Fruit fly (Drosophila melanogaster) whole organism, embryonic: Measurements from ENCODE around the gene CG10581.

Experiments
- Asciz ChIP-seq: fragments of 200-800 bp; sonication (Bioruptor generic); optimal IDR thresholded peaks from 2 replicates; lab custom pipeline; 2017; ENCODE audit warnings: missing biosample characterization, mild to moderate bottlenecking, missing genetic modification characterization, missing genetic modification reagents
- Atf6 ChIP-seq: fragments of 200-800 bp; sonication (Bioruptor generic); IDR thresholded peaks from 2 replicates; pipeline ENCODE4 v1.3.6; 2022; ENCODE audit warnings: missing biosample characterization, missing genetic modification characterization
- Awh ChIP-seq: fragments of 200-800 bp; sonication (Bioruptor generic); IDR thresholded peaks from 2 replicates; pipeline ENCODE4, ENCODE4 v1.3.6; 2022; ENCODE audit warnings: missing biosample characterization, missing genetic modification characterization
- Blimp-1 ChIP-seq: fragments of 200-800 bp; sonication (Bioruptor generic); optimal IDR thresholded peaks from 3 replicates; lab custom pipeline; 2018; ENCODE audit warnings: missing biosample characterization, missing genetic modification characterization, mild to moderate bottlenecking, moderate library complexity, missing genetic modification reagents
- CG10147 ChIP-seq: fragments of 200-800 bp; sonication (Bioruptor generic); optimal IDR thresholded peaks from 2 replicates; lab custom pipeline; 2019; ENCODE audit warnings: missing biosample characterization, mild to moderate bottlenecking, missing genetic modification characterization, moderate library complexity
- CG10543 ChIP-seq: fragments of 200-800 bp; sonication (Bioruptor generic); optimal IDR thresholded peaks from 3 replicates; lab custom pipeline; 2017; ENCODE audit warnings: missing biosample characterization, mild to moderate bottlenecking, missing genetic modification characterization, moderate library complexity
- CG10565 ChIP-seq: fragments of 200-800 bp; sonication (Bioruptor generic); optimal IDR thresholded peaks from 3 replicates; lab custom pipeline; 2016; ENCODE audit warnings: missing biosample characterization, mild to moderate bottlenecking, missing genetic modification characterization
- CG12219 ChIP-seq: fragments of 200-800 bp; sonication (Bioruptor generic); optimal IDR thresholded peaks from 3 replicates; lab custom pipeline; 2018; ENCODE audit warnings: missing biosample characterization, mild to moderate bottlenecking, missing genetic modification characterization
- CG12744 ChIP-seq: fragments of 200-800 bp; sonication (Bioruptor generic); optimal IDR thresholded peaks from 2 replicates; lab custom pipeline; 2016; ENCODE audit warnings: missing biosample characterization, missing genetic modification characterization
- CG14050 ChIP-seq: fragments of 200-800 bp; sonication (Bioruptor generic); IDR thresholded peaks from 3 replicates; pipeline ENCODE4 v1.3.6; 2022; ENCODE audit warnings: missing biosample characterization, missing genetic modification characterization
- CG16863 ChIP-seq: fragments of 200-800 bp; sonication (Bioruptor generic); optimal IDR thresholded peaks from 3 replicates; lab custom pipeline; 2016; ENCODE audit warnings: missing biosample characterization, missing genetic modification characterization
- CG1792 ChIP-seq: fragments of 200-800 bp; sonication (Bioruptor generic); optimal IDR thresholded peaks from 2 replicates; lab custom pipeline; 2016; ENCODE audit warnings: missing biosample characterization, missing genetic modification characterization
- CG31365 ChIP-seq: fragments of 200-800 bp; sonication (Bioruptor generic); optimal IDR thresholded peaks from 2 replicates; lab custom pipeline; 2018; ENCODE audit warnings: missing biosample characterization, mild to moderate bottlenecking, missing genetic modification characterization
- CG31388 ChIP-seq: fragments of 200-800 bp; sonication (Bioruptor generic); optimal IDR thresholded peaks from 2 replicates; lab custom pipeline; 2016; ENCODE audit warnings: missing biosample characterization, missing genetic modification characterization
- CG33557 ChIP-seq: fragments of 200-800 bp; sonication (Bioruptor generic); optimal IDR thresholded peaks from 2 replicates; lab custom pipeline; 2019; ENCODE audit warnings: missing biosample characterization, mild to moderate bottlenecking, missing genetic modification characterization, moderate library complexity
- CG3407 ChIP-seq: fragments of 200-800 bp; sonication (Bioruptor generic); optimal IDR thresholded peaks from 2 replicates; lab custom pipeline; 2018; ENCODE audit warnings: missing biosample characterization, mild to moderate bottlenecking, missing genetic modification characterization
- CG34224 ChIP-seq: fragments of 200-800 bp; sonication (Bioruptor generic); IDR thresholded peaks from 3 replicates; pipeline ENCODE4 v1.3.6; 2022; ENCODE audit warnings: missing biosample characterization, missing genetic modification characterization; ENCODE audit not compliant: partially characterized antibody
- CG4424 ChIP-seq: fragments of 200-800 bp; sonication (Bioruptor generic); optimal IDR thresholded peaks from 3 replicates; lab custom pipeline; 2016; ENCODE audit warnings: missing biosample characterization, missing genetic modification characterization
- CG6683 ChIP-seq: fragments of 200-800 bp; sonication (Bioruptor generic); optimal IDR thresholded peaks from 2 replicates; lab custom pipeline; 2017; ENCODE audit warnings: missing biosample characterization, mild to moderate bottlenecking, missing genetic modification characterization, missing genetic modification reagents
- CG7556 ChIP-seq: fragments of 200-800 bp; sonication (Bioruptor generic); optimal IDR thresholded peaks from 2 replicates; lab custom pipeline; 2017; ENCODE audit warnings: missing biosample characterization, mild to moderate bottlenecking, missing genetic modification characterization
- CG8281 ChIP-seq: fragments of 200-800 bp; sonication (Bioruptor generic); optimal IDR thresholded peaks from 2 replicates; lab custom pipeline; 2018; ENCODE audit warnings: missing biosample characterization, mild to moderate bottlenecking, missing genetic modification characterization, moderate library complexity
- CG8290 ChIP-seq, 3 experiments: fragments of 200-800 bp; sonication (Bioruptor generic); optimal IDR thresholded peaks; 2 replicates each; lab custom pipeline; 2016 to 2019; ENCODE audit warnings: missing biosample characterization in 3 of 3, missing genetic modification characterization in 3 of 3, mild to moderate bottlenecking in 2 of 3, moderate library complexity in 1 of 3
- Dp ChIP-seq: fragments of 200-800 bp; sonication (Bioruptor generic); optimal IDR thresholded peaks from 2 replicates; lab custom pipeline; 2018; ENCODE audit warnings: missing biosample characterization, mild to moderate bottlenecking, missing genetic modification characterization, moderate library complexity
- E2f1 ChIP-seq: fragments of 200-800 bp; sonication (Bioruptor generic); IDR thresholded peaks from 2 replicates; pipeline ENCODE4 v1.3.6; 2022; ENCODE audit warnings: missing biosample characterization, missing genetic modification characterization
- Neu2 ChIP-seq: fragments of 200-800 bp; sonication (Bioruptor generic); optimal IDR thresholded peaks from 3 replicates; lab custom pipeline; 2016; ENCODE audit warnings: missing biosample characterization, missing genetic modification characterization, borderline replicate concordance
- Oaz ChIP-seq: fragments of 200-800 bp; sonication (Bioruptor generic); IDR thresholded peaks from 2 replicates; pipeline ENCODE4 v1.3.6; 2022; ENCODE audit warnings: missing biosample characterization, missing genetic modification characterization
- Side ChIP-seq: fragments of 200-800 bp; sonication (Bioruptor generic); optimal IDR thresholded peaks from 2 replicates; lab custom pipeline; 2016; ENCODE audit warnings: missing biosample characterization, missing genetic modification characterization
- Sox102F ChIP-seq: fragments of 200-800 bp; sonication (Bioruptor generic); optimal IDR thresholded peaks from 2 replicates; lab custom pipeline; 2018; ENCODE audit warnings: missing biosample characterization, mild to moderate bottlenecking, missing genetic modification characterization, moderate library complexity
- Sry-β ChIP-seq: fragments of 200-800 bp; sonication (Bioruptor generic); optimal IDR thresholded peaks from 2 replicates; lab custom pipeline; 2018; ENCODE audit warnings: missing biosample characterization, mild to moderate bottlenecking, missing genetic modification characterization, moderate library complexity
- Ssrp ChIP-seq: fragments of 200-800 bp; sonication (Bioruptor generic); optimal IDR thresholded peaks from 2 replicates; lab custom pipeline; 2018; ENCODE audit warnings: missing biosample characterization, mild to moderate bottlenecking, missing genetic modification characterization, moderate library complexity
- Xbp1 ChIP-seq: fragments of 200-800 bp; sonication (Bioruptor generic); optimal IDR thresholded peaks from 3 replicates; lab custom pipeline; 2016; ENCODE audit warnings: missing biosample characterization, mild to moderate bottlenecking, missing genetic modification characterization
- croc ChIP-seq: fragments of 200-800 bp; sonication (Bioruptor generic); conservative IDR thresholded peaks from 3 replicates; pipeline ENCODE4 v1.3.6; 2022; ENCODE audit warnings: missing biosample characterization, missing genetic modification characterization
- gcm2 ChIP-seq: fragments of 200-800 bp; sonication (Bioruptor generic); optimal IDR thresholded peaks from 2 replicates; lab custom pipeline; 2016; ENCODE audit warnings: missing biosample characterization, missing genetic modification characterization
- ind ChIP-seq: fragments of 200-800 bp; sonication (Bioruptor generic); optimal IDR thresholded peaks from 3 replicates; lab custom pipeline; 2016; ENCODE audit warnings: missing biosample characterization, missing genetic modification characterization
- nau ChIP-seq: fragments of 200-800 bp; sonication (Bioruptor generic); optimal IDR thresholded peaks from 3 replicates; lab custom pipeline; 2017; ENCODE audit warnings: missing biosample characterization, mild to moderate bottlenecking, missing genetic modification characterization, missing genetic modification reagents
- nerfin-1 ChIP-seq: fragments of 200-800 bp; sonication (Bioruptor generic); optimal IDR thresholded peaks from 3 replicates; lab custom pipeline; 2019; ENCODE audit warnings: missing biosample characterization, mild to moderate bottlenecking, missing genetic modification characterization, moderate library complexity
- nmo ChIP-seq: fragments of 200-800 bp; sonication (Bioruptor generic); optimal IDR thresholded peaks from 2 replicates; lab custom pipeline; 2018; ENCODE audit warnings: missing biosample characterization, mild to moderate bottlenecking, missing genetic modification characterization, moderate library complexity
- pb ChIP-seq: fragments of 200-800 bp; sonication (Bioruptor generic); optimal IDR thresholded peaks from 3 replicates; lab custom pipeline; 2016; ENCODE audit warnings: missing biosample characterization, missing genetic modification characterization
- pita ChIP-seq: fragments of 200-800 bp; sonication (Bioruptor generic); optimal IDR thresholded peaks from 2 replicates; lab custom pipeline; 2017; ENCODE audit warnings: missing biosample characterization, mild to moderate bottlenecking, missing genetic modification characterization
- prd ChIP-seq, 3 experiments: fragments of >200 bp in 2 of 3; fragments of 200-800 bp in 1 of 3; sonication (Bioruptor generic) in 1 of 3; optimal IDR thresholded peaks in 2 of 3; IDR thresholded peaks in 1 of 3; 2 replicates in 2 of 3; 3 replicates in 1 of 3; pipeline versions ENCODE4 v1.3.6 to Lab custom; 2017 to 2022; ENCODE audit warnings: missing biosample characterization in 1 of 3, missing genetic modification characterization in 1 of 3
- ro ChIP-seq: fragments of 200-800 bp; sonication (Bioruptor generic); IDR thresholded peaks from 2 replicates; pipeline ENCODE4 v1.3.6; 2022; ENCODE audit warnings: missing biosample characterization, missing genetic modification characterization
- run ChIP-seq: fragments of 200-800 bp; sonication (Bioruptor generic); optimal IDR thresholded peaks from 3 replicates; lab custom pipeline; 2018; ENCODE audit warnings: missing biosample characterization, mild to moderate bottlenecking, missing genetic modification characterization
- stwl ChIP-seq: fragments of 200-800 bp; sonication (Bioruptor generic); optimal IDR thresholded peaks from 3 replicates; lab custom pipeline; 2018; ENCODE audit warnings: missing biosample characterization, mild to moderate bottlenecking, missing genetic modification characterization, moderate library complexity
- tgo ChIP-seq: fragments of 200-800 bp; sonication (Bioruptor generic); IDR thresholded peaks from 3 replicates; pipeline ENCODE4 v1.3.6; 2022; ENCODE audit warnings: missing biosample characterization, missing genetic modification characterization
- toy ChIP-seq: fragments of 200-800 bp; sonication (Bioruptor generic); IDR thresholded peaks from 2 replicates; pipeline ENCODE4 v1.3.6; 2022; ENCODE audit warnings: missing biosample characterization, missing genetic modification characterization
- unc-4 ChIP-seq: fragments of 200-800 bp; sonication (Bioruptor generic); IDR thresholded peaks from 2 replicates; pipeline ENCODE4 v1.3.6; 2022; ENCODE audit warnings: missing biosample characterization, missing genetic modification characterization; ENCODE audit not compliant: partially characterized antibody
- vnd ChIP-seq: fragments of 200-800 bp; sonication (Bioruptor generic); IDR thresholded peaks from 3 replicates; pipeline ENCODE4 v1.3.6; 2022; ENCODE audit warnings: missing biosample characterization, missing genetic modification characterization; ENCODE audit not compliant: partially characterized antibody

Gene CG10581

dm6 chr3L:21007364-21008254 is 26.4 kb downstream of the CG10581 start (continued):
- TF ChIP-seq vnd (GFP tag; lab: Robert Waterston, UW): no peak
- no peak for TF ChIP-seq Neu2 (GFP tag; lab: Kevin White, UChicago)
- TF ChIP-seq ro (GFP tag; lab: Robert Waterston, UW): no peak
- TF ChIP-seq Oaz (GFP tag; lab: Robert Waterston, UW): no peak
- no peak for TF ChIP-seq CG1792
- no peak for TF ChIP-seq Ssrp (tag; lab: Kevin White, UChicago)
- no peak for TF ChIP-seq Xbp1
- peak; percentile 30 for TF ChIP-seq CG16863 (GFP tag; lab: Kevin White, UChicago)
- no peak for TF ChIP-seq CG7556 (GFP tag; lab: Kevin White, UChicago)
- no peak for TF ChIP-seq tgo (GFP tag; lab: Robert Waterston, UW)
- TF ChIP-seq Sox102F (GFP tag; lab: Kevin White, UChicago): no peak
- no peak for TF ChIP-seq CG31388 (GFP tag; lab: Kevin White, UChicago)
- no peak for TF ChIP-seq nmo (GFP tag; lab: Kevin White, UChicago)
- no peak for TF ChIP-seq Dp (GFP tag; lab: Kevin White, UChicago)
- no peak for TF ChIP-seq nerfin-1 (tag; lab: Kevin White, UChicago)
- TF ChIP-seq CG8281 (tag; lab: Kevin White, UChicago): peak; percentile 4
- no peak for TF ChIP-seq ind
- TF ChIP-seq Awh (GFP tag; lab: Robert Waterston, UW): peak; percentile 51; the same call in 1 of the 2 replicates
- TF ChIP-seq CG33557: peak; percentile 77
- no peak for TF ChIP-seq CG12219 (GFP tag; lab: Kevin White, UChicago)
- TF ChIP-seq nau (GFP tag; lab: Kevin White, UChicago): no peak
- peak; percentile 90 for TF ChIP-seq Blimp-1 (GFP tag; lab: Kevin White, UChicago)
- TF ChIP-seq unc-4 (GFP tag; lab: Robert Waterston, UW): no peak
- TF ChIP-seq Sry-β (GFP tag; lab: Kevin White, UChicago): no peak
- no peak for TF ChIP-seq CG10565
- no peak for TF ChIP-seq CG4424 (GFP tag; lab: Kevin White, UChicago)
- TF ChIP-seq pita (GFP tag; lab: Kevin White, UChicago): no peak
- TF ChIP-seq CG14050: no peak
- no peak for TF ChIP-seq CG6683
- TF ChIP-seq toy (GFP tag; lab: Robert Waterston, UW): no peak
- TF ChIP-seq CG31365: no peak
- no peak for TF ChIP-seq Atf6
- no peak for TF ChIP-seq pb
- TF ChIP-seq CG3407 (GFP tag; lab: Kevin White, UChicago): peak; percentile 66
- TF ChIP-seq CG8290 (GFP tag; optimal IDR thresholded peaks at IDR 0.05; lab: Kevin White, UChicago): no peak
- TF ChIP-seq CG8290 (tag; optimal IDR thresholded peaks at IDR 0.05; lab: Kevin White, UChicago): peak in 1 of 2 experiments; percentile 43
- no peak for TF ChIP-seq croc (GFP tag; lab: Robert Waterston, UW)
- TF ChIP-seq E2f1: no peak
- no peak for TF ChIP-seq CG10543 (GFP tag; lab: Kevin White, UChicago)
- TF ChIP-seq run (tag; lab: Kevin White, UChicago): no peak
- TF ChIP-seq prd (optimal IDR thresholded peaks at IDR 0.05; lab: Kevin White, UChicago): no peak
- TF ChIP-seq prd (GFP tag; IDR thresholded peaks at IDR 0.05; lab: Robert Waterston, UW): no peak
- TF ChIP-seq CG12744 (GFP tag; lab: Kevin White, UChicago): no peak
- TF ChIP-seq Side: no peak
- no peak for TF ChIP-seq Asciz (GFP tag; lab: Kevin White, UChicago)
- no peak for TF ChIP-seq CG34224 (GFP tag; lab: Robert Waterston, UW)
- no peak for TF ChIP-seq CG10147 (GFP tag; lab: Kevin White, UChicago)
- no peak for TF ChIP-seq stwl (tag; lab: Kevin White, UChicago)
- TF ChIP-seq gcm2 (GFP tag; lab: Kevin White, UChicago): no peak
